Fruit fly (Drosophila melanogaster) whole organism, embryonic: Measurements from ENCODE around the gene CG15643.

ENCODE experiments used
- ATbp ChIP-seq: fragments of 200-800 bp; sonication (Bioruptor generic); optimal IDR thresholded peaks from 2 replicates; lab custom pipeline; 2017; ENCODE audit warnings: missing biosample characterization, mild to moderate bottlenecking, missing genetic modification characterization, missing genetic modification reagents
- Atf6 ChIP-seq: fragments of 200-800 bp; sonication (Bioruptor generic); IDR thresholded peaks from 2 replicates; pipeline ENCODE4 v1.3.6; 2022; ENCODE audit warnings: missing biosample characterization, missing genetic modification characterization
- CG10321 ChIP-seq: fragments of 200-800 bp; sonication (Bioruptor generic); IDR thresholded peaks from 2 replicates; pipeline ENCODE4 v1.3.6; 2022; ENCODE audit warnings: missing biosample characterization, missing genetic modification characterization
- CG10565 ChIP-seq: fragments of 200-800 bp; sonication (Bioruptor generic); optimal IDR thresholded peaks from 3 replicates; lab custom pipeline; 2016; ENCODE audit warnings: missing biosample characterization, mild to moderate bottlenecking, missing genetic modification characterization
- CG10959 ChIP-seq: fragments of 200-800 bp; sonication (Bioruptor generic); IDR thresholded peaks from 2 replicates; pipeline ENCODE4 v1.3.6; 2022; ENCODE audit warnings: missing biosample characterization, missing genetic modification characterization
- CG11247 ChIP-seq: fragments of 200-800 bp; sonication (Bioruptor generic); IDR thresholded peaks from 2 replicates; pipeline ENCODE4 v1.3.6; 2022; ENCODE audit warnings: missing biosample characterization, missing genetic modification characterization
- CG11560 ChIP-seq: fragments of 200-800 bp; sonication (Bioruptor generic); IDR thresholded peaks from 3 replicates; pipeline ENCODE4 v1.3.6; 2022; ENCODE audit warnings: missing biosample characterization, missing genetic modification characterization
- CG12942 ChIP-seq: fragments of 200-800 bp; sonication (Bioruptor generic); optimal IDR thresholded peaks from 3 replicates; lab custom pipeline; 2016; ENCODE audit warnings: missing biosample characterization, missing genetic modification characterization
- CG13296 ChIP-seq: fragments of 200-800 bp; sonication (Bioruptor generic); optimal IDR thresholded peaks from 3 replicates; lab custom pipeline; 2018; ENCODE audit warnings: missing biosample characterization, mild to moderate bottlenecking, missing genetic modification characterization
- CG13424 ChIP-seq: fragments of 200-800 bp; sonication (Bioruptor generic); optimal IDR thresholded peaks from 2 replicates; lab custom pipeline; 2019; ENCODE audit warnings: missing biosample characterization, mild to moderate bottlenecking, missing genetic modification characterization, moderate library complexity
- CG13775 ChIP-seq: fragments of 200-800 bp; sonication (Bioruptor generic); optimal IDR thresholded peaks from 3 replicates; lab custom pipeline; 2017; ENCODE audit warnings: missing biosample characterization, mild to moderate bottlenecking, missing genetic modification characterization
- CG1647 ChIP-seq: fragments of 200-800 bp; sonication (Bioruptor generic); optimal IDR thresholded peaks from 3 replicates; lab custom pipeline; 2016; ENCODE audit warnings: missing biosample characterization, missing genetic modification characterization
- CG16779 ChIP-seq: fragments of 200-800 bp; sonication (Bioruptor generic); IDR thresholded peaks from 2 replicates; pipeline ENCODE4 v1.3.6; 2022; ENCODE audit warnings: missing biosample characterization, missing genetic modification characterization
- CG16813 ChIP-seq: fragments of 200-800 bp; sonication (Bioruptor generic); IDR thresholded peaks from 3 replicates; pipeline ENCODE4 v1.3.6; 2022; ENCODE audit warnings: missing biosample characterization, missing genetic modification characterization; ENCODE audit not compliant: partially characterized antibody
- CG17612 ChIP-seq: fragments of 200-800 bp; sonication (Bioruptor generic); IDR thresholded peaks from 2 replicates; pipeline ENCODE4 v1.3.6; 2022; ENCODE audit warnings: missing biosample characterization, missing genetic modification characterization
- CG17912 ChIP-seq: fragments of 200-800 bp; sonication (Bioruptor generic); optimal IDR thresholded peaks from 2 replicates; lab custom pipeline; 2018; ENCODE audit warnings: missing biosample characterization, mild to moderate bottlenecking, missing genetic modification characterization
- CG18011 ChIP-seq: fragments of 200-800 bp; sonication (Bioruptor generic); optimal IDR thresholded peaks from 2 replicates; lab custom pipeline; 2017; ENCODE audit warnings: missing biosample characterization, missing genetic modification characterization, mild to moderate bottlenecking, moderate library complexity, missing genotype
- CG2202 ChIP-seq: fragments of 200-800 bp; sonication (Bioruptor generic); optimal IDR thresholded peaks from 2 replicates; lab custom pipeline; 2018; ENCODE audit warnings: missing biosample characterization, mild to moderate bottlenecking, missing genetic modification characterization
- CG31365 ChIP-seq: fragments of 200-800 bp; sonication (Bioruptor generic); optimal IDR thresholded peaks from 2 replicates; lab custom pipeline; 2018; ENCODE audit warnings: missing biosample characterization, mild to moderate bottlenecking, missing genetic modification characterization
- CG3281 ChIP-seq: fragments of 200-800 bp; sonication (Bioruptor generic); optimal IDR thresholded peaks from 3 replicates; lab custom pipeline; 2017; ENCODE audit warnings: missing biosample characterization, mild to moderate bottlenecking, missing genetic modification characterization
- CG42726 ChIP-seq: fragments of 200-800 bp; sonication (Bioruptor generic); IDR thresholded peaks from 2 replicates; pipeline ENCODE4 v1.3.6; 2022; ENCODE audit warnings: missing biosample characterization, missing genetic modification characterization; ENCODE audit not compliant: partially characterized antibody
- CG4730 ChIP-seq: fragments of 200-800 bp; sonication (Bioruptor generic); IDR thresholded peaks from 2 replicates; pipeline ENCODE4 v1.3.6; 2022; ENCODE audit warnings: missing biosample characterization, missing genetic modification characterization
- CG6813 ChIP-seq: fragments of 200-800 bp; sonication (Bioruptor generic); optimal IDR thresholded peaks from 2 replicates; lab custom pipeline; 2017; ENCODE audit warnings: missing biosample characterization, missing genetic modification characterization, mild to moderate bottlenecking, moderate library complexity, missing genetic modification reagents
- CG7745 ChIP-seq: fragments of 200-800 bp; sonication (Bioruptor generic); optimal IDR thresholded peaks from 2 replicates; lab custom pipeline; 2018; ENCODE audit warnings: missing biosample characterization, mild to moderate bottlenecking, missing genetic modification characterization, moderate library complexity
- CG9797 ChIP-seq: fragments of 200-800 bp; sonication (Bioruptor generic); optimal IDR thresholded peaks from 3 replicates; lab custom pipeline; 2018; ENCODE audit warnings: missing biosample characterization, mild to moderate bottlenecking, missing genetic modification characterization
- CG9876 ChIP-seq: fragments of 200-800 bp; sonication (Bioruptor generic); optimal IDR thresholded peaks from 2 replicates; lab custom pipeline; 2016; ENCODE audit warnings: missing biosample characterization, missing genetic modification characterization
- Camta ChIP-seq: fragments of 200-800 bp; sonication (Bioruptor generic); optimal IDR thresholded peaks from 2 replicates; lab custom pipeline; 2016; ENCODE audit warnings: missing biosample characterization, missing genetic modification characterization
- D19B ChIP-seq: fragments of 200-800 bp; sonication (Bioruptor generic); optimal IDR thresholded peaks from 2 replicates; lab custom pipeline; 2017; ENCODE audit warnings: missing biosample characterization, mild to moderate bottlenecking, missing genetic modification characterization
- Dfd ChIP-seq, 2 experiments: fragments of >200 bp; optimal IDR thresholded peaks; 2 replicates each; lab custom pipeline; 2017; ENCODE audit warnings: missing biosample characterization in 2 of 2, missing genetic modification characterization in 2 of 2
- ERR ChIP-seq: fragments of 200-800 bp; sonication (Bioruptor generic); optimal IDR thresholded peaks from 2 replicates; lab custom pipeline; 2016; ENCODE audit warnings: missing biosample characterization, missing genetic modification characterization
- Fer3 ChIP-seq: fragments of 200-800 bp; sonication (Bioruptor generic); optimal IDR thresholded peaks from 2 replicates; lab custom pipeline; 2018; ENCODE audit warnings: missing biosample characterization, mild to moderate bottlenecking, missing genetic modification characterization, moderate library complexity
- Mes4 ChIP-seq: fragments of 200-800 bp; sonication (Bioruptor generic); optimal IDR thresholded peaks from 2 replicates; lab custom pipeline; 2016; ENCODE audit warnings: missing biosample characterization, missing genetic modification characterization
- NC2α ChIP-seq: fragments of 200-800 bp; sonication (Bioruptor generic); optimal IDR thresholded peaks from 2 replicates; lab custom pipeline; 2016; ENCODE audit warnings: missing biosample characterization, missing genetic modification characterization
- Ravus ChIP-seq: fragments of 200-800 bp; sonication (Bioruptor generic); IDR thresholded peaks from 2 replicates; pipeline ENCODE4 v1.3.6; 2022; ENCODE audit warnings: missing biosample characterization, missing genetic modification characterization
- Side ChIP-seq: fragments of 200-800 bp; sonication (Bioruptor generic); optimal IDR thresholded peaks from 2 replicates; lab custom pipeline; 2016; ENCODE audit warnings: missing biosample characterization, missing genetic modification characterization
- Sin3A ChIP-seq: fragments of >200 bp; optimal IDR thresholded peaks from 2 replicates; lab custom pipeline; 2018
- Taf1 ChIP-seq: fragments of 200-800 bp; sonication (Bioruptor generic); IDR thresholded peaks from 2 replicates; pipeline ENCODE4 v1.3.6; 2022; ENCODE audit warnings: missing biosample characterization, missing genetic modification characterization
- bcd ChIP-seq: fragments of 200-800 bp; sonication (Bioruptor generic); optimal IDR thresholded peaks from 2 replicates; lab custom pipeline; 2017; ENCODE audit warnings: missing biosample characterization, mild to moderate bottlenecking, missing genetic modification characterization
- btn ChIP-seq: fragments of 200-800 bp; sonication (Bioruptor generic); optimal IDR thresholded peaks from 2 replicates; lab custom pipeline; 2016; ENCODE audit warnings: missing biosample characterization, missing genetic modification characterization
- cad ChIP-seq: fragments of >200 bp; optimal IDR thresholded peaks from 2 replicates; lab custom pipeline; 2017; ENCODE audit warnings: missing biosample characterization, missing genetic modification characterization
- corto ChIP-seq: fragments of 200-800 bp; sonication (Bioruptor generic); optimal IDR thresholded peaks from 2 replicates; lab custom pipeline; 2016; ENCODE audit warnings: missing biosample characterization, mild to moderate bottlenecking, missing genetic modification characterization, moderate library complexity
- en ChIP-seq: fragments of 200-800 bp; sonication (Bioruptor generic); optimal IDR thresholded peaks from 2 replicates; lab custom pipeline; 2016; ENCODE audit warnings: missing biosample characterization, missing genetic modification characterization
- grau ChIP-seq: fragments of 200-800 bp; optimal IDR thresholded peaks from 3 replicates; lab custom pipeline; 2019; ENCODE audit warnings: missing biosample characterization, mild to moderate bottlenecking, missing genetic modification characterization, moderate library complexity
- insv ChIP-seq, 2 experiments: fragments of 200-800 bp; sonication (Bioruptor generic); optimal IDR thresholded peaks; 3 replicates each; lab custom pipeline; 2016 to 2018; ENCODE audit warnings: missing biosample characterization in 2 of 2, missing genetic modification characterization in 2 of 2
- mld ChIP-seq: fragments of 200-800 bp; sonication (Bioruptor generic); IDR thresholded peaks from 3 replicates; pipeline ENCODE4 v1.3.6; 2022; ENCODE audit warnings: missing biosample characterization, missing genetic modification characterization; ENCODE audit not compliant: partially characterized antibody
- nau ChIP-seq: fragments of 200-800 bp; sonication (Bioruptor generic); optimal IDR thresholded peaks from 3 replicates; lab custom pipeline; 2017; ENCODE audit warnings: missing biosample characterization, mild to moderate bottlenecking, missing genetic modification characterization, missing genetic modification reagents
- p53 ChIP-seq: fragments of 200-800 bp; sonication (Bioruptor generic); optimal IDR thresholded peaks from 2 replicates; lab custom pipeline; 2016; ENCODE audit warnings: missing biosample characterization, missing genetic modification characterization
- pb ChIP-seq: fragments of 200-800 bp; sonication (Bioruptor generic); optimal IDR thresholded peaks from 3 replicates; lab custom pipeline; 2016; ENCODE audit warnings: missing biosample characterization, missing genetic modification characterization
- run ChIP-seq: fragments of 200-800 bp; sonication (Bioruptor generic); optimal IDR thresholded peaks from 3 replicates; lab custom pipeline; 2018; ENCODE audit warnings: missing biosample characterization, mild to moderate bottlenecking, missing genetic modification characterization
- schlank ChIP-seq: fragments of 200-800 bp; sonication (Bioruptor generic); optimal IDR thresholded peaks from 2 replicates; lab custom pipeline; 2018; ENCODE audit warnings: missing biosample characterization, mild to moderate bottlenecking, missing genetic modification characterization
- toy ChIP-seq: fragments of 200-800 bp; sonication (Bioruptor generic); IDR thresholded peaks from 2 replicates; pipeline ENCODE4 v1.3.6; 2022; ENCODE audit warnings: missing biosample characterization, missing genetic modification characterization
- vnd ChIP-seq: fragments of 200-800 bp; sonication (Bioruptor generic); IDR thresholded peaks from 3 replicates; pipeline ENCODE4 v1.3.6; 2022; ENCODE audit warnings: missing biosample characterization, missing genetic modification characterization; ENCODE audit not compliant: partially characterized antibody

Gene CG15643

dm6 chrX:15579579-15579978 lies 7.6 kb upstream of the CG15643 start (continued):
- TF ChIP-seq CG13775 = peak; percentile 87
- TF ChIP-seq nau (GFP tag; lab: Kevin White, UChicago) = no peak
- peak; percentile 84 for TF ChIP-seq Ravus (GFP tag; lab: Robert Waterston, UW)
- peak; percentile 64 for TF ChIP-seq btn (GFP tag; lab: Kevin White, UChicago)
- TF ChIP-seq CG13296 = peak; percentile 90
- TF ChIP-seq insv (GFP tag; optimal IDR thresholded peaks at IDR 0.05; lab: Kevin White, UChicago) = peak in 1 of 2 experiments; percentile 51
- peak; percentile 62 for TF ChIP-seq CG10565 (GFP tag; lab: Kevin White, UChicago)
- TF ChIP-seq CG18011 (GFP tag; lab: Kevin White, UChicago) = peak; percentile 76
- peak; percentile 82 for TF ChIP-seq D19B (GFP tag; lab: Kevin White, UChicago)
- TF ChIP-seq en (GFP tag; lab: Kevin White, UChicago) = peak; percentile 79
- peak; percentile 91 for TF ChIP-seq ERR (GFP tag; lab: Kevin White, UChicago)
- TF ChIP-seq CG13424 (tag; lab: Kevin White, UChicago) = peak; percentile 88
- TF ChIP-seq CG12942 (GFP tag; lab: Kevin White, UChicago) = peak; percentile 84
- peak; percentile 85 for TF ChIP-seq ATbp (GFP tag; lab: Kevin White, UChicago)
- no peak for TF ChIP-seq CG42726 (GFP tag; lab: Robert Waterston, UW)
- TF ChIP-seq CG6813 = peak; percentile 93
- no peak for TF ChIP-seq run (tag; lab: Kevin White, UChicago)
- peak; percentile 84 for TF ChIP-seq NC2α (GFP tag; lab: Kevin White, UChicago)
- peak; percentile 90 for TF ChIP-seq CG1647 (GFP tag; lab: Kevin White, UChicago)
- TF ChIP-seq CG2202 (tag; lab: Kevin White, UChicago) = peak; percentile 76
- no peak for TF ChIP-seq cad
- no peak for TF ChIP-seq Dfd (GFP tag; optimal IDR thresholded peaks at IDR 0.05; lab: Kevin White, UChicago)
- peak; percentile 93 for TF ChIP-seq Taf1 (GFP tag; lab: Robert Waterston, UW)
- TF ChIP-seq corto (GFP tag; lab: Kevin White, UChicago) = peak; percentile 89
- peak; percentile 79 for TF ChIP-seq CG31365 (tag; lab: Kevin White, UChicago)
- TF ChIP-seq bcd (GFP tag; lab: Kevin White, UChicago) = peak; percentile 91
- TF ChIP-seq CG16813 (GFP tag; lab: Robert Waterston, UW) = no peak
- peak; percentile 13 for TF ChIP-seq CG9797 (GFP tag; lab: Kevin White, UChicago)
- TF ChIP-seq CG7745 (tag; lab: Kevin White, UChicago) = peak; percentile 12
- no peak for TF ChIP-seq vnd (GFP tag; lab: Robert Waterston, UW)
- peak; percentile 88 for TF ChIP-seq Camta (GFP tag; lab: Kevin White, UChicago)
- peak; percentile 89 for TF ChIP-seq CG9876 (GFP tag; lab: Kevin White, UChicago)
- TF ChIP-seq p53 (GFP tag; lab: Kevin White, UChicago) = peak; percentile 72
- TF ChIP-seq pb (GFP tag; lab: Kevin White, UChicago) = peak; percentile 83
- peak; percentile 80 for TF ChIP-seq Mes4 (GFP tag; lab: Kevin White, UChicago)
- peak; percentile 93 for TF ChIP-seq CG11247
- peak; percentile 95 for TF ChIP-seq CG16779 (GFP tag; lab: Robert Waterston, UW)
- TF ChIP-seq CG10321 (GFP tag; lab: Robert Waterston, UW) = peak; percentile 71
- TF ChIP-seq schlank (tag; lab: Kevin White, UChicago) = peak; percentile 92
- TF ChIP-seq Fer3 = peak; percentile 93
- no peak for TF ChIP-seq Sin3A
- no peak for TF ChIP-seq mld (GFP tag; lab: Robert Waterston, UW)
- TF ChIP-seq CG11560 (tag; lab: Robert Waterston, UW) = peak; percentile 75
- peak; percentile 88 for TF ChIP-seq CG4730 (GFP tag; lab: Robert Waterston, UW)
- peak; percentile 98 for TF ChIP-seq grau
- TF ChIP-seq CG10959 (GFP tag; lab: Robert Waterston, UW) = peak; percentile 92
- TF ChIP-seq Atf6 (GFP tag; lab: Robert Waterston, UW) = peak; percentile 94
- peak; percentile 78 for TF ChIP-seq toy (GFP tag; lab: Robert Waterston, UW)
- TF ChIP-seq CG17912 = peak; percentile 77
- peak; percentile 69 for TF ChIP-seq CG17612 (GFP tag; lab: Robert Waterston, UW)
- TF ChIP-seq CG3281 (GFP tag; lab: Kevin White, UChicago) = peak; percentile 92
- peak; percentile 94 for TF ChIP-seq Side (GFP tag; lab: Kevin White, UChicago)
